Worm (Caenorhabditis elegans) whole organism, young adult: ENCODE results near the gene C38D9.8.
A peak's percentile ranks its signal among the peaks of the same experiment; 100 is the strongest.

ENCODE experiments used
- B0261.1 ChIP-seq: sonication (generic microtip); optimal IDR thresholded peaks from 2 replicates; lab custom pipeline; 2016; ENCODE audit warnings: mild to moderate bottlenecking, missing genetic modification characterization, moderate library complexity, missing compliant biosample characterization
- B0336.3 ChIP-seq: fragments of 200-800 bp; sonication (Bioruptor generic); IDR thresholded peaks from 2 replicates; pipeline ENCODE4 v1.3.6; 2022; ENCODE audit warnings: missing genetic modification characterization, missing compliant biosample characterization
- C06A6.2 ChIP-seq: fragments of 200-800 bp; sonication (Bioruptor generic); conservative IDR thresholded peaks from 2 replicates; pipeline ENCODE4 v1.3.6; 2022; ENCODE audit warnings: missing genetic modification characterization, missing compliant biosample characterization
- F33H1.4 ChIP-seq: fragments of 200-800 bp; sonication (Bioruptor generic); IDR thresholded peaks from 2 replicates; pipeline ENCODE4 v1.3.6; 2022; ENCODE audit warnings: missing genetic modification reagents, missing genetic modification characterization, missing compliant biosample characterization
- F37B4.10 ChIP-seq: fragments of 200-800 bp; sonication (Bioruptor generic); IDR thresholded peaks from 2 replicates; pipeline ENCODE4 v1.3.6; 2022; ENCODE audit warnings: missing genetic modification characterization, missing compliant biosample characterization
- F39B2.1 ChIP-seq: fragments of 200-800 bp; sonication (Bioruptor generic); IDR thresholded peaks from 2 replicates; pipeline ENCODE4 v1.3.6; 2022; ENCODE audit warnings: missing genetic modification reagents, missing genetic modification characterization, missing compliant biosample characterization
- F57A8.1 ChIP-seq: fragments of 200-800 bp; sonication (Bioruptor generic); optimal IDR thresholded peaks from 2 replicates; lab custom pipeline; 2018; ENCODE audit warnings: mild to moderate bottlenecking, missing genetic modification characterization, moderate library complexity, missing compliant biosample characterization
- F57C9.4 ChIP-seq: sonication (generic microtip); optimal IDR thresholded peaks from 2 replicates; lab custom pipeline; 2017; ENCODE audit warnings: mild to moderate bottlenecking, missing genetic modification characterization, missing compliant biosample characterization
- K12H6.12 ChIP-seq: fragments of 200-800 bp; sonication (Bioruptor generic); optimal IDR thresholded peaks from 2 replicates; lab custom pipeline; 2018; ENCODE audit warnings: mild to moderate bottlenecking, missing genetic modification characterization, missing compliant biosample characterization
- Y67H2A.10 ChIP-seq: fragments of 200-800 bp; sonication (Bioruptor generic); conservative IDR thresholded peaks from 2 replicates; pipeline ENCODE4 v1.3.6; 2022; ENCODE audit warnings: missing genetic modification reagents, missing genetic modification characterization, missing compliant biosample characterization
- akir-1 ChIP-seq: fragments of 200-800 bp; sonication (Bioruptor generic); optimal IDR thresholded peaks from 2 replicates; lab custom pipeline; 2018; ENCODE audit warnings: mild to moderate bottlenecking, missing genetic modification characterization, moderate library complexity, missing compliant biosample characterization
- aptf-2 ChIP-seq: fragments of 200-800 bp; sonication (Bioruptor generic); conservative IDR thresholded peaks from 2 replicates; pipeline ENCODE4 v1.3.6; 2022; ENCODE audit warnings: missing genetic modification reagents, missing genetic modification characterization, missing compliant biosample characterization
- aptf-3 ChIP-seq: fragments of 200-800 bp; sonication (Bioruptor generic); IDR thresholded peaks from 2 replicates; pipeline ENCODE4 v1.3.6; 2022; ENCODE audit warnings: missing genetic modification characterization, missing compliant biosample characterization
- attf-6 ChIP-seq: fragments of 200-800 bp; sonication (Bioruptor generic); IDR thresholded peaks from 2 replicates; pipeline ENCODE4 v1.3.6; 2022; ENCODE audit warnings: missing genetic modification reagents, missing genetic modification characterization, missing compliant biosample characterization
- cebp-1 ChIP-seq, 2 experiments: fragments of 200-800 bp in 1 of 2; sonication (Bioruptor generic) in 1 of 2; sonication (generic microtip) in 1 of 2; IDR thresholded peaks in 1 of 2; optimal IDR thresholded peaks in 1 of 2; 2 replicates each; pipeline versions ENCODE4 v1.3.6 to Lab custom; 2017 to 2022; ENCODE audit warnings: missing compliant biosample characterization in 2 of 2, missing genetic modification characterization in 2 of 2, mild to moderate bottlenecking in 1 of 2, missing genetic modification reagents in 1 of 2, moderate library complexity in 1 of 2
- cebp-2 ChIP-seq: fragments of 200-800 bp; sonication (Bioruptor generic); IDR thresholded peaks from 2 replicates; pipeline ENCODE4 v1.3.6; 2022; ENCODE audit warnings: missing genetic modification characterization, missing compliant biosample characterization
- ceh-40 ChIP-seq: fragments of 200-800 bp; sonication (Bioruptor generic); IDR thresholded peaks from 2 replicates; pipeline ENCODE4 v1.3.6; 2022; ENCODE audit warnings: missing genetic modification characterization, missing compliant biosample characterization
- dpff-1 ChIP-seq: sonication (generic microtip); optimal IDR thresholded peaks from 2 replicates; lab custom pipeline; 2017; ENCODE audit warnings: mild to moderate bottlenecking, missing genetic modification characterization, missing compliant biosample characterization
- egrh-3 ChIP-seq: fragments of 200-800 bp; sonication (Bioruptor generic); IDR thresholded peaks from 2 replicates; pipeline ENCODE4 v1.3.6; 2022; ENCODE audit warnings: missing genetic modification reagents, missing genetic modification characterization, missing compliant biosample characterization
- hlh-26 ChIP-seq: fragments of 200-800 bp; sonication (Bioruptor generic); conservative IDR thresholded peaks from 2 replicates; pipeline ENCODE4 v1.3.6; 2022; ENCODE audit warnings: missing genetic modification reagents, missing genetic modification characterization, missing compliant biosample characterization
- hmg-20 ChIP-seq: fragments of 200-800 bp; sonication (Bioruptor generic); IDR thresholded peaks from 2 replicates; pipeline ENCODE4 v1.3.6; 2022; ENCODE audit warnings: missing genetic modification reagents, missing genetic modification characterization, missing compliant biosample characterization
- hrde-1 ChIP-seq: sonication (generic microtip); optimal IDR thresholded peaks from 2 replicates; lab custom pipeline; 2016; ENCODE audit warnings: missing genetic modification characterization, mild to moderate bottlenecking, missing compliant biosample characterization, moderate library complexity, missing genotype, missing genetic modification reagents, borderline replicate concordance
- lag-1 ChIP-seq: fragments of 200-800 bp; sonication (Bioruptor generic); IDR thresholded peaks from 2 replicates; pipeline ENCODE4 v1.3.6; 2022; ENCODE audit warnings: missing genetic modification reagents, missing genetic modification characterization, missing compliant biosample characterization
- lin-26 ChIP-seq: fragments of 200-800 bp; sonication (Bioruptor generic); IDR thresholded peaks from 2 replicates; pipeline ENCODE4 v1.3.6; 2022; ENCODE audit warnings: missing genetic modification reagents, missing genetic modification characterization, missing compliant biosample characterization
- lin-54 ChIP-seq: fragments of 200-800 bp; sonication (Bioruptor generic); optimal IDR thresholded peaks from 2 replicates; lab custom pipeline; 2018; ENCODE audit warnings: mild to moderate bottlenecking, missing genetic modification characterization, missing compliant biosample characterization
- lsy-27 ChIP-seq: sonication (generic microtip); optimal IDR thresholded peaks from 2 replicates; lab custom pipeline; 2017; ENCODE audit warnings: missing genetic modification characterization, mild to moderate bottlenecking, missing compliant biosample characterization, antibody characterized with exemption, missing genotype, borderline replicate concordance; ENCODE audit not compliant: insufficient read depth
- madf-10 ChIP-seq: sonication (generic microtip); optimal IDR thresholded peaks from 2 replicates; lab custom pipeline; 2016; ENCODE audit warnings: mild to moderate bottlenecking, missing genetic modification characterization, missing compliant biosample characterization
- madf-8 ChIP-seq: fragments of 200-800 bp; sonication (Bioruptor generic); conservative IDR thresholded peaks from 2 replicates; pipeline ENCODE4 v1.3.6; 2022; ENCODE audit warnings: missing genetic modification reagents, missing genetic modification characterization, missing compliant biosample characterization
- mcd-1 ChIP-seq: fragments of 200-800 bp; sonication (Bioruptor generic); IDR thresholded peaks from 2 replicates; pipeline ENCODE4 v1.3.6; 2022; ENCODE audit warnings: missing genetic modification reagents, missing genetic modification characterization, missing compliant biosample characterization
- mel-28 ChIP-seq: sonication (generic microtip); optimal IDR thresholded peaks from 2 replicates; lab custom pipeline; 2016; ENCODE audit warnings: borderline replicate concordance, mild to moderate bottlenecking, missing genetic modification characterization, missing compliant biosample characterization
- nfya-1 ChIP-seq: sonication (generic microtip); optimal IDR thresholded peaks from 2 replicates; lab custom pipeline; 2017; ENCODE audit warnings: antibody characterized with exemption, missing compliant biosample characterization, missing genetic modification characterization, borderline replicate concordance; ENCODE audit not compliant: insufficient read depth
- nhr-179 ChIP-seq: sonication (generic microtip); optimal IDR thresholded peaks from 2 replicates; lab custom pipeline; 2016; ENCODE audit warnings: mild to moderate bottlenecking, missing genetic modification characterization, missing compliant biosample characterization
- nhr-27 ChIP-seq: fragments of 200-800 bp; sonication (Bioruptor generic); optimal IDR thresholded peaks from 2 replicates; lab custom pipeline; 2018; ENCODE audit warnings: mild to moderate bottlenecking, missing genetic modification characterization, moderate library complexity, missing compliant biosample characterization
- pbrm-1 ChIP-seq: fragments of 200-800 bp; sonication (Bioruptor generic); IDR thresholded peaks from 2 replicates; pipeline ENCODE4 v1.3.6; 2022; ENCODE audit warnings: missing genetic modification reagents, missing genetic modification characterization, missing compliant biosample characterization
- rpc-1 ChIP-seq, 2 experiments: fragments of 150-350 bp in 1 of 2; sonication (generic microtip) in 1 of 2; optimal IDR thresholded peaks; 2 replicates each; lab custom pipeline; 2014 to 2018; ENCODE audit warnings: missing biosample characterization in 1 of 2, missing genetic modification characterization in 1 of 2, missing genetic modification reagents in 1 of 2, missing genotype in 1 of 2
- sea-2 ChIP-seq: fragments of 200-800 bp; sonication (Bioruptor generic); IDR thresholded peaks from 2 replicates; pipeline ENCODE4 v1.3.6; 2022; ENCODE audit warnings: missing genetic modification characterization, missing compliant biosample characterization
- snpc-1.3 ChIP-seq: sonication (generic microtip); optimal IDR thresholded peaks from 2 replicates; lab custom pipeline; 2017; ENCODE audit warnings: missing genetic modification characterization, mild to moderate bottlenecking, missing compliant biosample characterization, antibody characterized with exemption, moderate library complexity, missing genotype, missing genetic modification reagents; ENCODE audit not compliant: insufficient read depth
- snpc-4 ChIP-seq, 5 experiments: fragments of 150-350 bp in 1 of 5; sonication (generic microtip) in 4 of 5; optimal IDR thresholded peaks; 2 replicates each; lab custom pipeline; 2014 to 2018; ENCODE audit warnings: missing genetic modification characterization in 5 of 5, missing biosample characterization in 3 of 5, antibody characterized with exemption in 2 of 5, mild to moderate bottlenecking in 2 of 5, missing compliant biosample characterization in 2 of 5, missing genotype in 2 of 5, moderate library complexity in 2 of 5, missing genetic modification reagents in 1 of 5
- sptf-2 ChIP-seq: fragments of 200-800 bp; sonication (Bioruptor generic); optimal IDR thresholded peaks from 2 replicates; lab custom pipeline; 2018; ENCODE audit warnings: mild to moderate bottlenecking, missing genetic modification characterization, missing compliant biosample characterization
- tbp1 ChIP-seq: fragments of 200-800 bp; sonication (Bioruptor generic); optimal IDR thresholded peaks from 2 replicates; lab custom pipeline; 2018; ENCODE audit warnings: mild to moderate bottlenecking, missing genetic modification characterization, missing compliant biosample characterization
- tlf-1 ChIP-seq: fragments of 200-800 bp; sonication (Bioruptor generic); optimal IDR thresholded peaks from 2 replicates; lab custom pipeline; 2018; ENCODE audit warnings: mild to moderate bottlenecking, missing genetic modification characterization, missing compliant biosample characterization
- xnd-1 ChIP-seq: sonication (generic microtip); optimal IDR thresholded peaks from 2 replicates; lab custom pipeline; 2016; ENCODE audit warnings: missing genotype, missing genetic modification reagents, missing genetic modification characterization, missing compliant biosample characterization
- ztf-18 ChIP-seq: sonication (generic microtip); optimal IDR thresholded peaks from 2 replicates; lab custom pipeline; 2016; ENCODE audit warnings: missing genotype, mild to moderate bottlenecking, missing genetic modification characterization, missing compliant biosample characterization
- ztf-25 ChIP-seq: fragments of 200-800 bp; sonication (Bioruptor generic); IDR thresholded peaks from 2 replicates; pipeline ENCODE4 v1.3.6; 2022; ENCODE audit warnings: missing genetic modification reagents, missing genetic modification characterization, missing compliant biosample characterization
- ztf-3 ChIP-seq: fragments of 200-800 bp; sonication (Bioruptor generic); optimal IDR thresholded peaks from 2 replicates; lab custom pipeline; 2018; ENCODE audit warnings: mild to moderate bottlenecking, missing genetic modification characterization, missing compliant biosample characterization

Gene C38D9.8

ce11 chrV:17527729-17528128 is 24.9 kb downstream of the C38D9.8 start, which contains the start of gene srz-90:
TSS of gene srz-90 (plus strand) at chrV:17528029.
- TF ChIP-seq mcd-1 (GFP tag; lab: Robert Waterston, UW) (no peak), aptf-3 (no peak), madf-10 (tag; lab: Kevin White, UChicago) (no peak), F33H1.4 (GFP tag; lab: Robert Waterston, UW) (no peak), mel-28 (tag; lab: Kevin White, UChicago) (no peak), F57C9.4 (no peak), nhr-179 (tag; lab: Kevin White, UChicago) (no peak), nhr-27 (tag; lab: Kevin White, UChicago) (no peak), K12H6.12 (tag; lab: Kevin White, UChicago) (no peak), hmg-20 (no peak), ztf-3 (GFP tag; lab: Kevin White, UChicago) (no peak), pbrm-1 (GFP tag; lab: Robert Waterston, UW) (no peak), nfya-1 (tag; lab: Kevin White, UChicago) (no peak), F37B4.10 (GFP tag; lab: Robert Waterston, UW) (no peak)
- TF ChIP-seq, all 124 proteins: peak for 0

DNA sequence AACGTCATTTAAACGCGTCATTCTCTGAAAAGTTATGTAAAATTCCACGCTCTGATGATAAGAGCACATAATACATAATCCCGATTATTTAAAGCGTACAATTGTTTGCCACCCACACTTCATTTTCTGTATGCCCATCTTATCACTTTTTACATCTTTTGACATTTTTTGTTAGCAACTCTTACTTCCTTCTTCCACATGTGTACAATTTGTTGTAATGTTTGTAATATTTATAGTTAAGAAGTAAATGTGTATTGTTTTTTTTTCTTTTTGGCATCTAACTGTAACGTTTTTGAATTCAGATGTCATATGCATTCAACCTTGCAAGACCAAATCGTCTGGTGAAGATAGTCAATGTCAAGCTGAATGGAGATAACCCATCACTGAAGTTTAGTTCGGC is 31.9 kb downstream of the C38D9.8 start, which contains the start of gene fbxa-136:
fbxa-136 (plus strand) TSS at position 301 of the 400 bp plus-strand sequence.
- no peak for TF ChIP-seq akir-1 (GFP tag; lab: Kevin White, UChicago)
- TF ChIP-seq C06A6.2 (GFP tag; lab: Robert Waterston, UW) = no peak
- no peak for TF ChIP-seq dpff-1
- TF ChIP-seq F57A8.1 (GFP tag; lab: Kevin White, UChicago) = no peak
- no peak for TF ChIP-seq F39B2.1 (GFP tag; lab: Robert Waterston, UW)
- no peak for TF ChIP-seq tlf-1 (GFP tag; lab: Kevin White, UChicago)
- no peak for TF ChIP-seq lsy-27 (tag; lab: Kevin White, UChicago)
- no peak for TF ChIP-seq sea-2
- TF ChIP-seq lag-1 (GFP tag; lab: Robert Waterston, UW) = no peak
- TF ChIP-seq Y67H2A.10 (GFP tag; lab: Robert Waterston, UW) = no peak
- TF ChIP-seq cebp-2 = no peak
- TF ChIP-seq lin-54 (GFP tag; lab: Kevin White, UChicago) = no peak
- no peak for TF ChIP-seq snpc-4 (GFP tag; optimal IDR thresholded peaks at IDR 0.05; lab: Kevin White, UChicago)
- no peak for TF ChIP-seq snpc-4 (tag; optimal IDR thresholded peaks at IDR 0.05; lab: Kevin White, UChicago)
- TF ChIP-seq cebp-1 (GFP tag; IDR thresholded peaks at IDR 0.05; lab: Robert Waterston, UW) = no peak
- TF ChIP-seq cebp-1 (tag; optimal IDR thresholded peaks at IDR 0.05; lab: Kevin White, UChicago) = no peak
- TF ChIP-seq aptf-2 (GFP tag; lab: Robert Waterston, UW) = no peak
- TF ChIP-seq madf-8 (GFP tag; lab: Robert Waterston, UW) = no peak
- no peak for TF ChIP-seq hlh-26
- no peak for TF ChIP-seq ceh-40
- TF ChIP-seq B0336.3 (GFP tag; lab: Robert Waterston, UW) = no peak

- no peak for TF ChIP-seq sptf-2
- TF ChIP-seq attf-6 (GFP tag; lab: Robert Waterston, UW) = peak; percentile 67; the same call in 1 of the 2 replicates
- TF ChIP-seq rpc-1 (optimal IDR thresholded peaks at IDR 0.05; lab: Kevin White, UChicago) = peak; percentile 47
- peak; percentile 79 for TF ChIP-seq rpc-1 (tag; optimal IDR thresholded peaks at IDR 0.05; lab: Kevin White, UChicago)
- peak; percentile 50 for TF ChIP-seq hrde-1 (tag; lab: Kevin White, UChicago)
- TF ChIP-seq lag-1 (GFP tag; lab: Robert Waterston, UW) = no peak
- peak; percentile 64; the same call in 1 of the 2 replicates for TF ChIP-seq lin-26 (GFP tag; lab: Robert Waterston, UW)
- TF ChIP-seq ztf-25 = 0 out of 2 replicates have a peak, but pooled peaks have one; percentile 50
- TF ChIP-seq xnd-1 (tag; lab: Kevin White, UChicago) = no peak
- TF ChIP-seq egrh-3 (GFP tag; lab: Robert Waterston, UW) = no peak
- TF ChIP-seq B0261.1 (tag; lab: Kevin White, UChicago) = peak; percentile 44
- TF ChIP-seq ztf-18 = peak; percentile 25
- no peak for TF ChIP-seq B0336.3 (GFP tag; lab: Robert Waterston, UW)
- no peak for TF ChIP-seq snpc-1.3 (tag; lab: Kevin White, UChicago)
- TF ChIP-seq tbp1 (GFP tag; lab: Kevin White, UChicago) = peak; percentile 73
Observed at ce11 chrV:17513831-17514230, 38.8 kb downstream of the C38D9.8 start.
